Worm (Caenorhabditis elegans) whole organism, L2 larva: ENCODE measurements around the gene chil-1.

Source experiments
- ama-1 ChIP-seq: fragments of 150-350 bp; optimal IDR thresholded peaks from 2 replicates; lab custom pipeline; 2018; ENCODE audit warnings: inconsistent platforms
- blmp-1 ChIP-seq: sonication (generic microtip); optimal IDR thresholded peaks from 2 replicates; lab custom pipeline; 2017; ENCODE audit warnings: missing genetic modification characterization, mild to moderate bottlenecking, missing compliant biosample characterization, antibody characterized with exemption, moderate library complexity; ENCODE audit not compliant: insufficient read depth
- dmd-4 ChIP-seq: sonication (generic microtip); optimal IDR thresholded peaks from 2 replicates; lab custom pipeline; 2017; ENCODE audit warnings: missing biosample characterization, missing genetic modification characterization
- egl-27 ChIP-seq: sonication (generic microtip); optimal IDR thresholded peaks from 3 replicates; lab custom pipeline; 2017; ENCODE audit warnings: missing biosample characterization, missing genetic modification reagents, missing genetic modification characterization
- nhr-21 ChIP-seq: fragments of 150-350 bp; optimal IDR thresholded peaks from 2 replicates; lab custom pipeline; 2014; ENCODE audit warnings: missing biosample characterization, missing genetic modification characterization

- TF ChIP-seq dmd-4 (tag; lab: Kevin White, UChicago), result no peak
- no peak for TF ChIP-seq nhr-21 (tag; lab: Kevin White, UChicago)
- TF ChIP-seq blmp-1 (tag; lab: Kevin White, UChicago), result no peak
- TF ChIP-seq egl-27 (tag; lab: Kevin White, UChicago), result no peak
- TF ChIP-seq ama-1 (lab: Kevin White, UChicago), result no peak
Observed at ce11 chrII:9826946-9827345, 39.3 kb downstream of the chil-1 start.
